Worm (Caenorhabditis elegans) whole organism, young adult: ENCODE measurements around the gene clec-60.

Experiments
- D2030.7 ChIP-seq: fragments of 200-800 bp; sonication (Bioruptor generic); IDR thresholded peaks from 2 replicates; pipeline ENCODE4 v1.3.6; 2022; ENCODE audit warnings: missing genetic modification reagents, missing genetic modification characterization, missing compliant biosample characterization
- F23B12.7 ChIP-seq: sonication (generic microtip); optimal IDR thresholded peaks from 2 replicates; lab custom pipeline; 2017; ENCODE audit warnings: missing genetic modification characterization, mild to moderate bottlenecking, missing compliant biosample characterization, antibody characterized with exemption, moderate library complexity; ENCODE audit not compliant: insufficient read depth
- F49E8.2 ChIP-seq: sonication (generic microtip); optimal IDR thresholded peaks from 3 replicates; lab custom pipeline; 2017; ENCODE audit warnings: missing genetic modification characterization, mild to moderate bottlenecking, missing compliant biosample characterization, antibody characterized with exemption, moderate library complexity; ENCODE audit not compliant: insufficient read depth
- F55B11.4 ChIP-seq: sonication (generic microtip); optimal IDR thresholded peaks from 2 replicates; lab custom pipeline; 2016; ENCODE audit warnings: missing compliant biosample characterization, missing genetic modification characterization, borderline replicate concordance; ENCODE audit not compliant: insufficient read depth
- F57C9.4 ChIP-seq: sonication (generic microtip); optimal IDR thresholded peaks from 2 replicates; lab custom pipeline; 2017; ENCODE audit warnings: mild to moderate bottlenecking, missing genetic modification characterization, missing compliant biosample characterization
- Y53F4B.3 ChIP-seq: fragments of 200-800 bp; sonication (Bioruptor generic); IDR thresholded peaks from 2 replicates; pipeline ENCODE4 v1.3.6; 2022; ENCODE audit warnings: missing genetic modification reagents, missing genetic modification characterization, missing compliant biosample characterization
- Y95B8A.8 ChIP-seq: fragments of 200-800 bp; sonication (Bioruptor generic); IDR thresholded peaks from 2 replicates; pipeline ENCODE4 v1.3.6; 2022; ENCODE audit warnings: missing genetic modification reagents, missing genetic modification characterization, missing compliant biosample characterization
- athp-1 ChIP-seq: sonication (generic microtip); optimal IDR thresholded peaks from 2 replicates; lab custom pipeline; 2017; ENCODE audit warnings: mild to moderate bottlenecking, missing genetic modification characterization, missing compliant biosample characterization
- attf-3 ChIP-seq: fragments of 200-800 bp; sonication (Bioruptor generic); conservative IDR thresholded peaks from 2 replicates; pipeline ENCODE4 v1.3.6; 2022; ENCODE audit warnings: missing genetic modification reagents, missing genetic modification characterization, missing compliant biosample characterization
- attf-5 ChIP-seq: fragments of 200-800 bp; sonication (Bioruptor generic); optimal IDR thresholded peaks from 2 replicates; lab custom pipeline; 2018; ENCODE audit warnings: mild to moderate bottlenecking, missing genetic modification characterization, missing compliant biosample characterization
- attf-6 ChIP-seq: fragments of 200-800 bp; sonication (Bioruptor generic); IDR thresholded peaks from 2 replicates; pipeline ENCODE4 v1.3.6; 2022; ENCODE audit warnings: missing genetic modification reagents, missing genetic modification characterization, missing compliant biosample characterization
- bed-2 ChIP-seq: fragments of 200-800 bp; sonication (Bioruptor generic); IDR thresholded peaks from 2 replicates; pipeline ENCODE4 v1.3.6; 2022; ENCODE audit warnings: missing genetic modification reagents, missing genetic modification characterization, missing compliant biosample characterization
- cebp-2 ChIP-seq: fragments of 200-800 bp; sonication (Bioruptor generic); IDR thresholded peaks from 2 replicates; pipeline ENCODE4 v1.3.6; 2022; ENCODE audit warnings: missing genetic modification characterization, missing compliant biosample characterization
- ceh-79 ChIP-seq: sonication (generic microtip); optimal IDR thresholded peaks from 2 replicates; lab custom pipeline; 2017; ENCODE audit warnings: mild to moderate bottlenecking, missing genetic modification characterization, missing compliant biosample characterization
- ceh-91 ChIP-seq: fragments of 200-800 bp; sonication (Bioruptor generic); IDR thresholded peaks from 2 replicates; pipeline ENCODE4 v1.3.6; 2022; ENCODE audit warnings: missing genetic modification reagents, missing genetic modification characterization, missing compliant biosample characterization
- efl-1 ChIP-seq: fragments of 150-350 bp; optimal IDR thresholded peaks from 2 replicates; lab custom pipeline; 2014; ENCODE audit warnings: missing biosample characterization, missing genetic modification reagents, missing genetic modification characterization
- egrh-3 ChIP-seq: fragments of 200-800 bp; sonication (Bioruptor generic); IDR thresholded peaks from 2 replicates; pipeline ENCODE4 v1.3.6; 2022; ENCODE audit warnings: missing genetic modification reagents, missing genetic modification characterization, missing compliant biosample characterization
- fkh-3 ChIP-seq: sonication (generic microtip); optimal IDR thresholded peaks from 2 replicates; lab custom pipeline; 2016; ENCODE audit warnings: mild to moderate bottlenecking, missing genetic modification characterization, missing compliant biosample characterization
- hlh-12 ChIP-seq: sonication (generic microtip); optimal IDR thresholded peaks from 2 replicates; lab custom pipeline; 2016; ENCODE audit warnings: missing genetic modification characterization, missing compliant biosample characterization
- let-526 ChIP-seq: fragments of 200-800 bp; sonication (Bioruptor generic); IDR thresholded peaks from 2 replicates; pipeline ENCODE4 v1.3.6; 2022; ENCODE audit warnings: missing genetic modification reagents, missing genetic modification characterization, missing compliant biosample characterization
- lin-54 ChIP-seq: fragments of 200-800 bp; sonication (Bioruptor generic); optimal IDR thresholded peaks from 2 replicates; lab custom pipeline; 2018; ENCODE audit warnings: mild to moderate bottlenecking, missing genetic modification characterization, missing compliant biosample characterization
- lsy-27 ChIP-seq: sonication (generic microtip); optimal IDR thresholded peaks from 2 replicates; lab custom pipeline; 2017; ENCODE audit warnings: missing genetic modification characterization, mild to moderate bottlenecking, missing compliant biosample characterization, antibody characterized with exemption, missing genotype, borderline replicate concordance; ENCODE audit not compliant: insufficient read depth
- madf-3 ChIP-seq: fragments of 200-800 bp; sonication (Bioruptor generic); IDR thresholded peaks from 2 replicates; pipeline ENCODE4 v1.3.6; 2022; ENCODE audit warnings: missing genetic modification reagents, missing genetic modification characterization, missing compliant biosample characterization
- madf-6 ChIP-seq: fragments of 200-800 bp; sonication (Bioruptor generic); IDR thresholded peaks from 2 replicates; pipeline ENCODE4 v1.3.6; 2022; ENCODE audit warnings: missing genetic modification reagents, missing genetic modification characterization, missing compliant biosample characterization
- mes-4 ChIP-seq: sonication (generic microtip); optimal IDR thresholded peaks from 2 replicates; lab custom pipeline; 2016; ENCODE audit warnings: missing genotype, missing genetic modification characterization, missing compliant biosample characterization
- nhr-120 ChIP-seq: fragments of 200-800 bp; sonication (Bioruptor generic); IDR thresholded peaks from 2 replicates; pipeline ENCODE4 v1.3.6; 2022; ENCODE audit warnings: missing genetic modification characterization, missing compliant biosample characterization
- nhr-90 ChIP-seq: sonication (generic microtip); optimal IDR thresholded peaks from 2 replicates; lab custom pipeline; 2016; ENCODE audit warnings: missing genotype, mild to moderate bottlenecking, missing genetic modification characterization, missing compliant biosample characterization
- pbrm-1 ChIP-seq: fragments of 200-800 bp; sonication (Bioruptor generic); IDR thresholded peaks from 2 replicates; pipeline ENCODE4 v1.3.6; 2022; ENCODE audit warnings: missing genetic modification reagents, missing genetic modification characterization, missing compliant biosample characterization
- rec-8 ChIP-seq, 2 experiments: sonication (generic microtip); optimal IDR thresholded peaks; 2 replicates each; lab custom pipeline; 2016; ENCODE audit warnings: mild to moderate bottlenecking in 2 of 2, missing genetic modification characterization in 2 of 2, missing genetic modification reagents in 2 of 2, missing genotype in 2 of 2, missing biosample characterization in 1 of 2, missing compliant biosample characterization in 1 of 2, moderate library complexity in 1 of 2
- rpc-1 ChIP-seq, 2 experiments: fragments of 150-350 bp in 1 of 2; sonication (generic microtip) in 1 of 2; optimal IDR thresholded peaks; 2 replicates each; lab custom pipeline; 2014 to 2018; ENCODE audit warnings: missing biosample characterization in 1 of 2, missing genetic modification characterization in 1 of 2, missing genetic modification reagents in 1 of 2, missing genotype in 1 of 2
- sea-2 ChIP-seq: fragments of 200-800 bp; sonication (Bioruptor generic); IDR thresholded peaks from 2 replicates; pipeline ENCODE4 v1.3.6; 2022; ENCODE audit warnings: missing genetic modification characterization, missing compliant biosample characterization
- snpc-4 ChIP-seq, 5 experiments: fragments of 150-350 bp in 1 of 5; sonication (generic microtip) in 4 of 5; optimal IDR thresholded peaks; 2 replicates each; lab custom pipeline; 2014 to 2018; ENCODE audit warnings: missing genetic modification characterization in 5 of 5, missing biosample characterization in 3 of 5, antibody characterized with exemption in 2 of 5, mild to moderate bottlenecking in 2 of 5, missing compliant biosample characterization in 2 of 5, missing genotype in 2 of 5, moderate library complexity in 2 of 5, missing genetic modification reagents in 1 of 5
- tbp1 ChIP-seq: fragments of 200-800 bp; sonication (Bioruptor generic); optimal IDR thresholded peaks from 2 replicates; lab custom pipeline; 2018; ENCODE audit warnings: mild to moderate bottlenecking, missing genetic modification characterization, missing compliant biosample characterization
- tlf-1 ChIP-seq: fragments of 200-800 bp; sonication (Bioruptor generic); optimal IDR thresholded peaks from 2 replicates; lab custom pipeline; 2018; ENCODE audit warnings: mild to moderate bottlenecking, missing genetic modification characterization, missing compliant biosample characterization
- xnd-1 ChIP-seq: sonication (generic microtip); optimal IDR thresholded peaks from 2 replicates; lab custom pipeline; 2016; ENCODE audit warnings: missing genotype, missing genetic modification reagents, missing genetic modification characterization, missing compliant biosample characterization
- zim-3 ChIP-seq: sonication (generic microtip); optimal IDR thresholded peaks from 2 replicates; lab custom pipeline; 2017; ENCODE audit warnings: mild to moderate bottlenecking, missing genetic modification characterization, moderate library complexity, missing compliant biosample characterization
- ztf-26 ChIP-seq: sonication (generic microtip); optimal IDR thresholded peaks from 2 replicates; lab custom pipeline; 2017; ENCODE audit warnings: missing genetic modification characterization, missing compliant biosample characterization
- ztf-28 ChIP-seq: fragments of 200-800 bp; sonication (Bioruptor generic); IDR thresholded peaks from 2 replicates; pipeline ENCODE4 v1.3.6; 2022; ENCODE audit warnings: missing genetic modification reagents, missing genetic modification characterization, missing compliant biosample characterization
- ztf-6 ChIP-seq: fragments of 200-800 bp; sonication (Bioruptor generic); IDR thresholded peaks from 2 replicates; pipeline ENCODE4 v1.3.6; 2022; ENCODE audit warnings: missing genetic modification reagents, missing genetic modification characterization, missing compliant biosample characterization

clec-60 gene

ce11 chrII:10524374-10524773 is 42.7 kb upstream of the clec-60 start, which contains the start of gene F59B10.6 (continued):
- TF ChIP-seq ztf-6 (GFP tag; lab: Robert Waterston, UW) = no peak
- TF ChIP-seq pbrm-1 (GFP tag; lab: Robert Waterston, UW) = no peak
- TF ChIP-seq egrh-3 = no peak
- TF ChIP-seq ztf-26 (tag; lab: Kevin White, UChicago) = no peak

ce11 chrII:10523583-10523982 is 41.9 kb upstream of the clec-60 start, which contains the start of gene F59B10.5:
Gene F59B10.5 (minus strand): TSS chrII:10523683.
- TF ChIP-seq tlf-1 (GFP tag; lab: Kevin White, UChicago) (no peak), sea-2 (GFP tag; lab: Robert Waterston, UW) (no peak), madf-3 (GFP tag; lab: Robert Waterston, UW) (no peak), ceh-91 (no peak), rpc-1 (optimal IDR thresholded peaks at IDR 0.05; lab: Kevin White, UChicago) (no peak), rpc-1 (tag; optimal IDR thresholded peaks at IDR 0.05; lab: Kevin White, UChicago) (no peak), ceh-79 (no peak), fkh-3 (tag; lab: Kevin White, UChicago) (no peak), Y95B8A.8 (GFP tag; lab: Robert Waterston, UW) (no peak), F57C9.4 (tag; lab: Kevin White, UChicago) (no peak), xnd-1 (tag; lab: Kevin White, UChicago) (no peak), bed-2 (no peak), zim-3 (tag; lab: Kevin White, UChicago) (no peak), efl-1 (no peak), tbp1 (GFP tag; lab: Kevin White, UChicago) (no peak)

- TF ChIP-seq attf-6 (GFP tag; lab: Robert Waterston, UW) (no peak), F23B12.7 (tag; lab: Kevin White, UChicago) (no peak), sea-2 (GFP tag; lab: Robert Waterston, UW) (no peak), attf-5 (GFP tag; lab: Kevin White, UChicago) (no peak), hlh-12 (tag; lab: Kevin White, UChicago) (no peak), mes-4 (tag; lab: Kevin White, UChicago) (no peak), nhr-90 (tag; lab: Kevin White, UChicago) (no peak), lsy-27 (tag; lab: Kevin White, UChicago) (no peak), Y53F4B.3 (GFP tag; lab: Robert Waterston, UW) (no peak), ztf-26 (tag; lab: Kevin White, UChicago) (no peak), madf-3 (GFP tag; lab: Robert Waterston, UW) (no peak), lin-54 (GFP tag; lab: Kevin White, UChicago) (no peak)
Measured at ce11 chrII:10523031-10523430, 41.4 kb upstream of the clec-60 start.

ce11 chrII:10519863-10520262 is 38.2 kb upstream of the clec-60 start:
- TF ChIP-seq cebp-2 (GFP tag; lab: Robert Waterston, UW) (no peak), attf-3 (GFP tag; lab: Robert Waterston, UW) (no peak), snpc-4 (GFP tag; optimal IDR thresholded peaks at IDR 0.05; lab: Kevin White, UChicago) (no peak), snpc-4 (tag; optimal IDR thresholded peaks at IDR 0.05; lab: Kevin White, UChicago) (no peak), ztf-28 (no peak), madf-6 (no peak), F49E8.2 (no peak), athp-1 (tag; lab: Kevin White, UChicago) (no peak), rec-8 (tag; optimal IDR thresholded peaks at IDR 0.05; lab: Kevin White, UChicago) (no peak), F55B11.4 (tag; lab: Kevin White, UChicago) (no peak), let-526 (GFP tag; lab: Robert Waterston, UW) (no peak), nhr-120 (no peak), F23B12.7 (tag; lab: Kevin White, UChicago) (no peak), D2030.7 (GFP tag; lab: Robert Waterston, UW) (no peak), efl-1 (no peak), pbrm-1 (GFP tag; lab: Robert Waterston, UW) (no peak)
